Worm (Caenorhabditis elegans) whole organism, late embryonic: Measurements from ENCODE around the gene T22G5.3.

Source experiments
- C08G9.2 ChIP-seq: sonication (generic microtip); optimal IDR thresholded peaks from 2 replicates; lab custom pipeline; 2016; ENCODE audit warnings: mild to moderate bottlenecking, missing genetic modification characterization, moderate library complexity, missing compliant biosample characterization
- Y22D7AL.16 ChIP-seq: sonication (generic microtip); optimal IDR thresholded peaks from 2 replicates; lab custom pipeline; 2016; ENCODE audit warnings: missing genetic modification characterization, missing compliant biosample characterization
- ama-1 ChIP-seq: fragments of 150-350 bp; optimal IDR thresholded peaks from 2 replicates; lab custom pipeline; 2014
- ceh-31 ChIP-seq: sonication (generic microtip); optimal IDR thresholded peaks from 2 replicates; lab custom pipeline; 2016; ENCODE audit warnings: missing genetic modification characterization, missing compliant biosample characterization
- elt-2 ChIP-seq: sonication (generic microtip); optimal IDR thresholded peaks from 2 replicates; lab custom pipeline; 2016; ENCODE audit warnings: missing genetic modification reagents, missing genetic modification characterization, missing compliant biosample characterization
- ets-4 ChIP-seq: sonication (generic microtip); optimal IDR thresholded peaks from 2 replicates; lab custom pipeline; 2016; ENCODE audit warnings: missing genetic modification characterization, missing compliant biosample characterization
- fax-1 ChIP-seq: sonication (generic microtip); optimal IDR thresholded peaks from 2 replicates; lab custom pipeline; 2016; ENCODE audit warnings: missing genotype, missing genetic modification characterization, missing compliant biosample characterization
- hlh-6 ChIP-seq: sonication (generic microtip); optimal IDR thresholded peaks from 2 replicates; lab custom pipeline; 2016; ENCODE audit warnings: missing genotype, missing genetic modification characterization, missing compliant biosample characterization
- nhr-232 ChIP-seq: sonication (generic microtip); optimal IDR thresholded peaks from 2 replicates; lab custom pipeline; 2016; ENCODE audit warnings: missing genetic modification characterization, missing compliant biosample characterization
- pqm-1 ChIP-seq: sonication (generic microtip); optimal IDR thresholded peaks from 2 replicates; lab custom pipeline; 2016; ENCODE audit warnings: missing genetic modification characterization, missing compliant biosample characterization
- ref-2 ChIP-seq: sonication (generic microtip); optimal IDR thresholded peaks from 2 replicates; lab custom pipeline; 2016; ENCODE audit warnings: missing genetic modification characterization, missing compliant biosample characterization
- zip-5 ChIP-seq: sonication (generic microtip); optimal IDR thresholded peaks from 2 replicates; lab custom pipeline; 2016; ENCODE audit warnings: missing genetic modification characterization, missing compliant biosample characterization

DNA sequence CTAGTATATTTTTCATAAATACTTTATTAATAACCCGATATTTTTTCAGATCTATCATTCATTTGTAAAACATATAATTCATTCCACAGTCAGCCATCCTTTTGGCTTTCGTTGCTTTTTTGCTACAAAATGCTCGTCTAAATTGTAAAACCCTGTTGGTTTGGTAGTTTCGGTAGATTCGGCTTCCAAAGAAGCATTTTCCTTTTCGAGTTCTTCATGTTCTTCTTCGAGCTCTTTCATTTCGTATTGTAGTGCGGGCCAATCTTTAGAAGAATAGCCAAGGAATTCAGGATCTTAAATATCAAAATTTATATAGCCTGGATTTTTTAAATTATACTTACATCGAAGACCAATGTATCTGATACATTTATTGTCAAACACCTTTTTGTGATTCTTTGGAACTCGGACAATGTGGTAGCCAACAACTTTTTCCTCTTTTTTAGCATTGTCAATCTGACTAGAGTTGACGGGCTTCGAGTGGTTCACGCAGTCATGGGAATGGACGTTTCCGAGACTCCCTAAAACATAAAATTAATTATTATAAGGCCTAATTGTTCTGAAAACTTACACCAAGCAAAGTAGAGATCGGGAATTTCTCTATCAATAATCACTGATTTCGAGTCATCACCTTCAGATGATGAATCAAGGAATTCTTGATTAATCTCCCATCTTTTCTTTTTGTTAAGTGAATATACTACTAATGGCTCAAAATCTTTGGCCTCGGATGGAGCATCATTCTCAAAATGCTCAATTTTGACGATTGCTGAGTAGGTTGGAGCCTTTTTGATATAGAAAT, 27.6 kb downstream of the T22G5.3 start:
- no peak for TF ChIP-seq ama-1 (lab: Kevin White, UChicago)
- no peak for TF ChIP-seq ets-4
- TF ChIP-seq hlh-6: no peak
- no peak for TF ChIP-seq fax-1 (tag; lab: Kevin White, UChicago)
- TF ChIP-seq zip-5 (tag; lab: Kevin White, UChicago): no peak
- TF ChIP-seq elt-2: no peak
- TF ChIP-seq pqm-1 (tag; lab: Kevin White, UChicago): no peak
- TF ChIP-seq ref-2 (tag; lab: Kevin White, UChicago): no peak
- TF ChIP-seq C08G9.2 (tag; lab: Kevin White, UChicago): no peak
- TF ChIP-seq ceh-31: no peak
- no peak for TF ChIP-seq Y22D7AL.16 (tag; lab: Kevin White, UChicago)
- no peak for TF ChIP-seq nhr-232 (tag; lab: Kevin White, UChicago)
